Worm (Caenorhabditis elegans) whole organism, young adult: ENCODE results near the gene igdb-3.

Source experiments
- D2030.7 ChIP-seq: fragments of 200-800 bp; sonication (Bioruptor generic); IDR thresholded peaks from 2 replicates; pipeline ENCODE4 v1.3.6; 2022; ENCODE audit warnings: missing genetic modification reagents, missing genetic modification characterization, missing compliant biosample characterization
- F10E7.11 ChIP-seq: sonication (generic microtip); optimal IDR thresholded peaks from 2 replicates; lab custom pipeline; 2017; ENCODE audit warnings: mild to moderate bottlenecking, missing genetic modification characterization, moderate library complexity, missing compliant biosample characterization
- Y56A3A.18 ChIP-seq: fragments of 200-800 bp; sonication (Bioruptor generic); IDR thresholded peaks from 2 replicates; pipeline ENCODE4 v1.3.6; 2022; ENCODE audit warnings: missing genetic modification reagents, missing genetic modification characterization, missing compliant biosample characterization
- mel-28 ChIP-seq: sonication (generic microtip); optimal IDR thresholded peaks from 2 replicates; lab custom pipeline; 2016; ENCODE audit warnings: borderline replicate concordance, mild to moderate bottlenecking, missing genetic modification characterization, missing compliant biosample characterization
- zim-3 ChIP-seq: sonication (generic microtip); optimal IDR thresholded peaks from 2 replicates; lab custom pipeline; 2017; ENCODE audit warnings: mild to moderate bottlenecking, missing genetic modification characterization, moderate library complexity, missing compliant biosample characterization

DNA sequence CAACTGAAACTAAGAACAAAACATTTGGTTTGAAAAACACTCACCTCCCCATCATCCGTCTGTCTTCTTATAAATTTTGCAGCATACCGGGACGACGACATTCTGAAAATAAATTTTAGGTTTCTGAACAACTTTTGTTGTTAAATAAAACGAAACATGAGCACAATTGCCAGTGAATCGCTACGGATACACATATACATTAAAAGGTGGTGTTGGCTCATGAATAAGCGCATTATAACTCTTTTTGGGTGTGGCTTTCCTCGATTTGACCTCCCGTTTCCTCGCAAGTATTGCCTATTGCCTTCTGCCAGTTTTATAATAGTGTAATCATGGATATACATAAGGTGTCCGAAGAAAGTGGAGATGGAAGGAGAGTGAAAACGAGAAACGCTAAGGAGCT, 6.2 kb downstream of the igdb-3 start, which contains the start of gene igcm-2:
- no peak for TF ChIP-seq D2030.7 (GFP tag; lab: Robert Waterston, UW)
- TF ChIP-seq zim-3 (tag; lab: Kevin White, UChicago) = no peak
- TF ChIP-seq mel-28 (tag; lab: Kevin White, UChicago) = no peak
- TF ChIP-seq F10E7.11 (tag; lab: Kevin White, UChicago) = no peak
- no peak for TF ChIP-seq Y56A3A.18 (GFP tag; lab: Robert Waterston, UW)
